Worm (Caenorhabditis elegans) whole organism, L4/young adult: ENCODE data around the gene Y54G9A.7.

Experiments
- W03F9.2 ChIP-seq: fragments of 150-350 bp; optimal IDR thresholded peaks from 2 replicates; lab custom pipeline; 2014; ENCODE audit warnings: missing biosample characterization, missing genetic modification characterization
- dao-5 ChIP-seq: sonication (generic microtip); optimal IDR thresholded peaks from 2 replicates; lab custom pipeline; 2016; ENCODE audit warnings: missing genotype, missing genetic modification characterization, moderate library complexity, missing compliant biosample characterization
- him-1 ChIP-seq: sonication (generic microtip); optimal IDR thresholded peaks from 2 replicates; lab custom pipeline; 2016; ENCODE audit warnings: missing genotype, missing genetic modification reagents, missing genetic modification characterization, missing compliant biosample characterization

Y54G9A.7 gene

DNA sequence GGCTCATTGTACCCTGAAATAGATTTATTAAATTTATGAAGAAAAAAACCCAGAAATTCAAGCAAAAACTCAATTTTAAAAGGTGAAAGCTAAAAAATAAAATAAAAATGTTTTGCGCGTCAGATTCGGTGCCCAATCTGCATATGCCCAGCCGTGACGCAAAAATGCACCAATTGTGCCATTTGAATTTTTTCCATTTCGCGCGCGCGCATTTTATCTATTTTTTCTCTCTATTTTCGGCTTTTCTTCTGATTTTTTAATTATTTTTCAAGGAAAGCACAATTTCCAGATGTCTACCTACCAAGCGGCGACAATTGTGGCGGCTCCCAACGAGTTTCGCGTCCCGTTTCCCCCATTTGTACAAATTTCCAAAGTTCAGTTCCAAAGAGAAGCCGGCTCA, at the start of gene Y54G9A.7, which contains the start of gene bub-3:
Y54G9A.7 (minus strand) TSS at position 7 of the 400 bp plus-strand sequence.
bub-3 (plus strand) TSS at position 270 of the 400 bp plus-strand sequence.
- no peak for TF ChIP-seq him-1 (tag; lab: Kevin White, UChicago)
- TF ChIP-seq dao-5 (tag; lab: Kevin White, UChicago), result no peak
- no peak for TF ChIP-seq W03F9.2 (tag; lab: Kevin White, UChicago)

DNA sequence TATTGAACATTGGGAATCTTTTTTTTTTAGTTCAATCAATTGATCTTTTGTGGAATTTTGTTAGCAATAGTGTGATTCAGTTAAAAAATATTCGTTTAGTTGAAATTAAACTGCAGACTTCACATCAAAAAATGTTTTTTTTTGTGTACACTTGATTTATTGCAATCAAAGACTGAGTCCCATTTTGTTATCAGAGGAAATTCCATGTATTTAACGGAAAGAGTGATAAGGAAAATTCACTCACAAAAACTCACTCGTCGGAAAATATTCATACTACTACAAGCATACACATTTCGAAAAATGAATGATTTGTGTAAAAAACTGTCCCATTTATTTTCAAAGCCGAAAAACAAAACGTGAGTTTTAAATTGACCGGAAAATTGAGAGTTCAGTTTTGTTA, 45.7 kb upstream of the Y54G9A.7 start, which contains the start of gene C01B9.1:
C01B9.1 (plus strand) TSS at position 241 of the 400 bp plus-strand sequence.
- TF ChIP-seq dao-5 (tag; lab: Kevin White, UChicago) (no peak), him-1 (tag; lab: Kevin White, UChicago) (no peak), W03F9.2 (tag; lab: Kevin White, UChicago) (no peak)

DNA sequence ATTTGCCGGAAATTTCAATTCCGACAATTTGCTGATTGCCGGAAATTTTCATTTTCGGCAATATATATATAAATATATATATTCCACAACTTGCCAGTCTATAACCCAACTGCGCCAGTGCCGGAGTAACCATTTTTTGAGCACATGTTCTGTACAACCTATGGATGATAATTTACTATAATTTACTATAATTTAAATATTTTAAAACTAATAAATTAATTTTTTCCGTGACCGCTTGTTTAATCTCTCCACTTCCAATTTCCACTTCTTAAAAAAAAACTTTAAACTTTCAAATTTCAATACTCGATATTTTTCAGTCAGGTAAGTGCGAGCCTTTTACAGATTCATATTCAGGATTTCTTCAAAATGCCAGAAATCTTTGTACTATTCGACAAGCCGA, 40.4 kb upstream of the Y54G9A.7 start, which contains the start of gene arrd-12:
arrd-12 (plus strand) TSS at position 301 of the 400 bp plus-strand sequence.
- no peak for TF ChIP-seq him-1 (tag; lab: Kevin White, UChicago)
- no peak for TF ChIP-seq dao-5 (tag; lab: Kevin White, UChicago)
- no peak for TF ChIP-seq W03F9.2 (tag; lab: Kevin White, UChicago)

DNA sequence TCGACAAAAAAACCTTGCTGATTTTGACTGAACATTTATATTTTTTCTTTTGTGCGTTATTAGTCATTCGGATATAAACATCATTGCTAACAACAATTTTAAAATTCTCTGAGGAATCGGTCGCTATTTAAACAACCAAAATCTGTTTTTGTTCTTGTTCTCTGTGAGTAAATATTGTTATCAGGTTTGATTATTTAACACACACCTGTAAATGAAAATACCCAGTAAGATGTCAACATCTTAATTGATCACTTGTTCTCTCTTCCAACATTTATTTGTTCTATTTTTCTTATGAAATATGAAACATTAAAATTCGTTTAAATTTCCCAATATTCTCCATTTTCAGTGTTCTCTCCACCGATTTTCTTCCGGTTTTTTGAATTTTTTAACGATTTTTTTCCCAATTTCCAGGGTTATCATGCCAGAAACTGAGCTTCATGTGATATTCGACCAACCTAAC, 37.4 kb upstream of the Y54G9A.7 start, which contains the start of gene arrd-11:
arrd-11 (plus strand) TSS at position 410 of the 460 bp plus-strand sequence.
- TF ChIP-seq dao-5 (tag; lab: Kevin White, UChicago) (no peak), him-1 (tag; lab: Kevin White, UChicago) (no peak), W03F9.2 (tag; lab: Kevin White, UChicago) (no peak)

DNA sequence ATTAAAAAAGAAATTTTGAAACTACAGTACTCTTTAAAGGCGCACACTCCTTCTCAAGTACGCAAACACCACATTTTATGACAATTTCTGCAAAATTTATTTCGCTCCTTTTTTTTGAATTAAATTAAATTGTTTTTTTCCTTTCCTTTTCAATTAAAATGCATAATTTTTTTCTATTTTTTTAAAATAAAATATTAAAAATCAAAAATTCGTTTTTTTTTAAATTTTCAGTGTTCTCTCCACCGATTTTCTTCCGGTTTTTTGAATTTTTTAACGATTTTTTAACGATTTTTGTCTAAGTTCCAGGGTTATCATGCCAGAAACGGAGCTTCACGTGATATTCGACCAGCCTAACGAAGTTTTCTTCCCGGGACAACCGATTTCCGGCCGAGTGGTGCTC, 32.5 kb upstream of the Y54G9A.7 start, which contains the start of gene arrd-13:
arrd-13 (plus strand) TSS at position 301 of the 400 bp plus-strand sequence.
- TF ChIP-seq dao-5 (tag; lab: Kevin White, UChicago), result no peak
- TF ChIP-seq W03F9.2 (tag; lab: Kevin White, UChicago), result no peak
- no peak for TF ChIP-seq him-1 (tag; lab: Kevin White, UChicago)

DNA sequence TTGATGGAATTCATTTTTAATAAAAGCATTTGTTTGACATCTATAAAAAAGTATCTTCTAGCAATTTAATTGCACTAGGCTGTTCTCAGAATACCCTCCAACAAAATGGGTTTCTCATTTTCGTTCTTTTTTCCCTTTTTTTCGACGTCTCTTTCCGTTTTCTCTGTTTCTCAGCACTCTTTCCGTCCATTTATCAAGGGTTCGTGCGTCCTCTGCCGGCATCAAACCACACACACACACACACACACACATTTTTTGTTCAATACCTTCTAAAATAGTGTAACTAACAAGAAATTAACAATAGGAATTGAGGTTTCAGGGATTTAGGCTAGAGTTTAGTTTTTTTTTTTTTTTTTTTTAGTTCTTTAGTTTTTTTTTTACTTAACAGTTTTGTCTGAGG, 30.6 kb upstream of the Y54G9A.7 start:
- TF ChIP-seq W03F9.2 (tag; lab: Kevin White, UChicago) (no peak), him-1 (tag; lab: Kevin White, UChicago) (no peak), dao-5 (tag; lab: Kevin White, UChicago) (no peak)

DNA sequence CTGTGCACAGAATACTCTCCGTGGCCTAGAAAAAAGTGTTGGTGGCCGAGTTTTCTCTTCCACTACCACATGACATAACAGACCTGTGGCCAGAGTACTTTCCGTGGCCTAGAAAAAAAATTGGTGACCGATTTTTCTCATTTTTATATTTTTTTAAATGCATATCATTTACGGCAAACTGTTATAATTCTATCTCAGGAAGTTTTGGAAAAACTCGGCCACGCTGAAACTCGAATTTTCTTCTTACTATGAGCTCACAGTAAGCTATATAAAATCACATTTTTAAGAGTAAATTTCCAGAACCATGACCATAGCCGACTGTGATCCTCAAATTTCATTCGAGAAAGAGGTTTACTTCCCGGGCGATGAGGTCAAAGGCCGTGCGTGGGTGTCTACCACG, 26.4 kb upstream of the Y54G9A.7 start, which contains the start of gene arrd-14:
arrd-14 (plus strand) TSS at position 301 of the 400 bp plus-strand sequence.
- no peak for TF ChIP-seq him-1 (tag; lab: Kevin White, UChicago)
- TF ChIP-seq dao-5 (tag; lab: Kevin White, UChicago), result no peak
- TF ChIP-seq W03F9.2 (tag; lab: Kevin White, UChicago), result no peak

DNA sequence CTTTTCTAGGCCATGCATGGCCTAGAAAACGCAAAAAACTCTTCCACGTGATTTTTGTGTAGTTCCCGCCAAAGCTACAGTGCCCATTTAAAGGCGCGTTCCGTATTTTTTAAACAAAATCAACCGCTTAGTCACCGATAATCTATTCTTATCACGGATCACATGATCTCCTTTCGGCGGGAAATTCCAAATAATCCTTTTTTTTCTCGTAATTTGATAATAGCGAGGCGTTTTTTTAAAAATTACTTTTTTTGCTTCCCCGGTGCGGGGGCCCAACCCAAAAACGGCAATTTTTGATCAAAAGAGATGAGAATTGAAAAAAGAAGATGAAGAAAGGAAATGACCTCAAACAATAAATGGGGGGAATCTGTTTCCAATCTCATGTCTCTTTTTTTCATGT, 25.4 kb upstream of the Y54G9A.7 start:
- TF ChIP-seq him-1 (tag; lab: Kevin White, UChicago) (no peak), W03F9.2 (tag; lab: Kevin White, UChicago) (no peak), dao-5 (tag; lab: Kevin White, UChicago) (no peak)

DNA sequence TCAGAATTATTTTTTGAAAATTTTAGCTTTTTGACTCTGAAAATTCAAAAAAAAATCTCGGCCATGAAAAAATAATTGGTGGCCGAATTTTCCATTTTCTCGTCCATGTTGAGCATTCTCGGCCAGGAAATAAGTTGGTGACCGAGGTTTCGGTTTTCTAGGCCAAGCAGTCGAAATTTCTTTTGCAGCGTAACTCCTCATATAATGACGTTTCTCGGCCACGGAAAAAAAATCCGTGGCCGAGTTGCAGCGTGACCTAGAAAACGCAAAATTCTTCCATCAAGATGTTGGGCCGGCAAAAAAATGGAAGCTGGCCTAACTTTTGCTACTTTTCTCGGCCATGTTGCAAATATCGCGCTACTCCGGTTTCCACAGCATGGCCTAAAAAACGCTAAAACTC, 24.5 kb upstream of the Y54G9A.7 start:
- TF ChIP-seq dao-5 (tag; lab: Kevin White, UChicago) (no peak), him-1 (tag; lab: Kevin White, UChicago) (no peak), W03F9.2 (tag; lab: Kevin White, UChicago) (no peak)

DNA sequence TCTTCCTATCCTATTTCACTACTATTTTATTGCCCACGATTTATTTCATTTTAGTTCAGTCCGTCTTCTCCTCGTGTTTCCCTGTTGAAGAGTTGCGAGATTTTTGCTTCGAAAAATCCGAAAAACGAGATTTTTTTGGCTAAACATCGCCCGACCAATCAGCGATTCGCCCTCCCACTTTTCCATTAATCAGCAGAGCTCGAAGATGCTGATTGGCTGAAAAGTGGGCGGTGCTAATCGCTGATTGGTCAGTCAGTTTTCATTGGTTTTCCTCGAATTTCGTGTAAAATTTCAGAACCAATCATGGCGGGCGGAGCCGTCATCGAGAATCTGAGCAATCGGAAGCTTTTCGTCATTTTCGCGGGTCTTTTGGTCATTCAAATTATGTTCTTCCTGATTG, 15.8 kb upstream of the Y54G9A.7 start, which contains the start of gene mig-14:
mig-14 (plus strand) TSS at position 290 of the 400 bp plus-strand sequence.
- TF ChIP-seq dao-5 (tag; lab: Kevin White, UChicago) (no peak), W03F9.2 (tag; lab: Kevin White, UChicago) (no peak), him-1 (tag; lab: Kevin White, UChicago) (no peak)

DNA sequence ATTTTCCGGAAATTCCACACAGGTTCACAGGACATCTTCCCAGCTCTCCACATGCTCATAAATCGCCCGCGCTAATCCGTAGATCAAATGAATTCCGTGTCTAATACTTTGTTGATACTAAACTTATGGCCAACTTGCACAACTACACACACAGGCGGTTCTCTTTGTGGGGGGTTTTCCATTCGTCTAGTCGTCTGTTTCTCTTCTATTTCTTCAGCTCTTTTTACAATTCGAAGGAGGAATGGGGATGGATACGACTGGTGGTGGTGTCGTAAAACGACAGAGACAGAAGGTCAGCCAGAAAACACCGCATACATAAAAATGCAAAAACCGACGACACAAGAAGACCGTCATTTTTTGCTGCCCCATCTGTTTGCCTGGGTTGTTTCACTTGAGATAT, 13.8 kb upstream of the Y54G9A.7 start:
- TF ChIP-seq dao-5 (tag; lab: Kevin White, UChicago) (no peak), W03F9.2 (tag; lab: Kevin White, UChicago) (no peak), him-1 (tag; lab: Kevin White, UChicago) (no peak)

DNA sequence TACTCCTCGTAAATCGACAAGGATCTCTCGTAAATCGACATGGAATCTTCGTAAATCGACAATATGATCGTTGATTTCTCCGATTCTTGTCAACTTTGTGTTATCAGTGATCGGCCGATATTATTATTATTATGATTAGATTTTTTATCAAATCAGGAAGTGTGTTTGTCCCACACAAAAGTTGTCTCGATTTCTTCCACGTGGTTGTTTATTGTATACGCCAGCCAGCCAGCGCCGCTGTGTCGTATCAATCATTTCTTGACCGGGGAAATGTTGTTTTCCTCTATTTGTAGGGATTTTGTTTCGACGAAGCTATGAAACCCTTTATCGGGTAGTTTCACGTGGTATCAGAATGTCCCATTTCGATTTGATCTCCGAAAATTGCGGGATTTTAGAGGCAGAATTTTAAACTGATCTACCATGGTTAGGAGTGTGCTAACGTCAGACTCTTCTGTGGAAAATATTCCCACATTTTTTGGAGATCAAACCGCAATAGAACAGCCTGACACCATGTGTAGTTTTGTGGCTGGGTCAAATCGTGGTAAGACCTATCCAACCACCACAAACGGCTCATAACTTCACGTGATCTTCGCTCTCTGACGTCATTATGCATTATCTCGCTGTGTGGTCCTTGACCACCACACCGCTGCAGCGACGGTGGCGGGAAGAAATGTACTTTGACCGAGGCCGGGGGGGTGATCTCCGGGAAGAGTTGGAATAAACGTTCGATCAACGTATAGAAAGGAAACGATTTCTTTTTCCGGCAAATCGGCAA, 12.3 kb upstream of the Y54G9A.7 start:
- TF ChIP-seq W03F9.2 (tag; lab: Kevin White, UChicago) (no peak), dao-5 (tag; lab: Kevin White, UChicago) (no peak), him-1 (tag; lab: Kevin White, UChicago) (no peak)

DNA sequence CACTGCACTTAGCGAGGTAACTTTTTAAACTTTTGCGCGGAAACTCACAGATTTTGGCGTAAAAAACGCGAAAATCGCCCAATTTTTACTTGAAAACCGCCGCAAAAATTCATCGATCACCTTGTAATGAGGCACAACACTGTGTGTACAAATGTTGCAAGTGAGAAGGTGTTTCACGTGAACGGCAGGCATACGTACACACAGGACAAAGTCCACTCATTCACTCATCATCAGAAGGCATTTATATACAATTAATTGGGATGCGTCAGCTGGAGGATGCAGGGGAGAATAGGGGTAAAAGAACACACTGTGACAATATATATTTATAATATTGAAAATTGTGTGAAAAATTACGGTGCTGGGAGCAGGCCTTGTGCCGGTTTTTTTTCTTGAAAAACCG, 11.3 kb upstream of the Y54G9A.7 start:
- TF ChIP-seq dao-5 (tag; lab: Kevin White, UChicago) (no peak), him-1 (tag; lab: Kevin White, UChicago) (no peak)
